Worm (Caenorhabditis elegans) whole organism, mixed stage, embryonic: ENCODE data around the gene K03B8.8.
A peak's percentile ranks its signal among the peaks of the same experiment; 100 is the strongest.

Source experiments
- M03D4.4 ChIP-seq: sonication (generic microtip); optimal IDR thresholded peaks from 2 replicates; lab custom pipeline; 2017; ENCODE audit warnings: mild to moderate bottlenecking, missing genetic modification characterization, missing compliant biosample characterization
- blmp-1 ChIP-seq: fragments of 150-350 bp; optimal IDR thresholded peaks from 2 replicates; lab custom pipeline; 2014; ENCODE audit warnings: missing biosample characterization, missing genetic modification characterization
- ceh-39 ChIP-seq: fragments of 150-350 bp; optimal IDR thresholded peaks from 2 replicates; lab custom pipeline; 2014; ENCODE audit warnings: missing biosample characterization, missing genetic modification characterization
- ceh-43 ChIP-seq: fragments of 200-800 bp; sonication (Bioruptor generic); optimal IDR thresholded peaks from 2 replicates; lab custom pipeline; 2018; ENCODE audit warnings: mild to moderate bottlenecking, missing genetic modification characterization, moderate library complexity, missing compliant biosample characterization
- ceh-83 ChIP-seq: fragments of 200-800 bp; sonication (Bioruptor generic); optimal IDR thresholded peaks from 2 replicates; lab custom pipeline; 2018; ENCODE audit warnings: mild to moderate bottlenecking, missing genetic modification characterization, missing compliant biosample characterization
- ces-1 ChIP-seq: fragments of 150-350 bp; optimal IDR thresholded peaks from 2 replicates; lab custom pipeline; 2014; ENCODE audit warnings: missing biosample characterization, missing genetic modification reagents, missing genetic modification characterization
- drap-1 ChIP-seq: fragments of 200-800 bp; sonication (Bioruptor generic); optimal IDR thresholded peaks from 3 replicates; lab custom pipeline; 2018; ENCODE audit warnings: mild to moderate bottlenecking, missing genetic modification characterization, missing compliant biosample characterization
- elt-1 ChIP-seq: sonication (generic microtip); optimal IDR thresholded peaks from 2 replicates; lab custom pipeline; 2017; ENCODE audit warnings: missing genetic modification characterization, mild to moderate bottlenecking, missing compliant biosample characterization, antibody characterized with exemption, moderate library complexity, borderline replicate concordance; ENCODE audit not compliant: insufficient read depth
- flh-1 ChIP-seq: fragments of 200-800 bp; sonication (Bioruptor generic); optimal IDR thresholded peaks from 2 replicates; lab custom pipeline; 2018; ENCODE audit warnings: mild to moderate bottlenecking, missing genetic modification characterization, moderate library complexity, missing compliant biosample characterization
- lsy-2 ChIP-seq: fragments of 150-350 bp; optimal IDR thresholded peaks from 2 replicates; lab custom pipeline; 2014; ENCODE audit warnings: missing biosample characterization, missing genetic modification characterization
- mab-5 ChIP-seq: fragments of 150-350 bp; optimal IDR thresholded peaks from 2 replicates; lab custom pipeline; 2014; ENCODE audit warnings: missing biosample characterization, missing genetic modification characterization
- mls-2 ChIP-seq: sonication (generic microtip); optimal IDR thresholded peaks from 2 replicates; lab custom pipeline; 2016; ENCODE audit warnings: mild to moderate bottlenecking, missing genetic modification characterization, moderate library complexity, missing compliant biosample characterization
- nhr-12 ChIP-seq: fragments of 150-350 bp; optimal IDR thresholded peaks from 2 replicates; lab custom pipeline; 2014; ENCODE audit warnings: missing biosample characterization, missing genetic modification characterization
- nhr-237 ChIP-seq: fragments of 150-350 bp; optimal IDR thresholded peaks from 2 replicates; lab custom pipeline; 2014; ENCODE audit warnings: missing biosample characterization, missing genetic modification characterization
- sem-2 ChIP-seq: fragments of 200-800 bp; sonication (Bioruptor generic); optimal IDR thresholded peaks from 2 replicates; lab custom pipeline; 2018; ENCODE audit warnings: mild to moderate bottlenecking, missing genetic modification characterization, missing compliant biosample characterization
- sptf-1 ChIP-seq: sonication (generic microtip); optimal IDR thresholded peaks from 2 replicates; lab custom pipeline; 2017; ENCODE audit warnings: mild to moderate bottlenecking, missing genetic modification characterization, moderate library complexity, missing compliant biosample characterization
- tbx-8 ChIP-seq: fragments of 200-800 bp; sonication (Bioruptor generic); optimal IDR thresholded peaks from 2 replicates; lab custom pipeline; 2018; ENCODE audit warnings: mild to moderate bottlenecking, missing genetic modification characterization, moderate library complexity, missing compliant biosample characterization
- unc-120 ChIP-seq: sonication (generic microtip); optimal IDR thresholded peaks from 2 replicates; lab custom pipeline; 2017; ENCODE audit warnings: missing genetic modification characterization, missing compliant biosample characterization; ENCODE audit not compliant: poor library complexity, severe bottlenecking
- zip-8 ChIP-seq: fragments of 150-350 bp; optimal IDR thresholded peaks from 2 replicates; lab custom pipeline; 2014; ENCODE audit warnings: missing biosample characterization, missing genetic modification characterization
- ztf-11 ChIP-seq: fragments of 150-350 bp; optimal IDR thresholded peaks from 2 replicates; lab custom pipeline; 2014; ENCODE audit warnings: missing biosample characterization, missing genetic modification characterization

The K03B8.8 gene

ce11 chrV:11372284-11372878 lies 38.4 kb downstream of the K03B8.8 start:
- no peak for TF ChIP-seq sem-2 (GFP tag; lab: Kevin White, UChicago)
- no peak for TF ChIP-seq elt-1 (tag; lab: Kevin White, UChicago)
- TF ChIP-seq ces-1 (GFP tag; lab: Kevin White, UChicago): peak; percentile 73
- TF ChIP-seq ceh-43 (GFP tag; lab: Kevin White, UChicago): no peak
- no peak for TF ChIP-seq sptf-1 (tag; lab: Kevin White, UChicago)
- TF ChIP-seq ceh-83 (GFP tag; lab: Kevin White, UChicago): no peak

DNA sequence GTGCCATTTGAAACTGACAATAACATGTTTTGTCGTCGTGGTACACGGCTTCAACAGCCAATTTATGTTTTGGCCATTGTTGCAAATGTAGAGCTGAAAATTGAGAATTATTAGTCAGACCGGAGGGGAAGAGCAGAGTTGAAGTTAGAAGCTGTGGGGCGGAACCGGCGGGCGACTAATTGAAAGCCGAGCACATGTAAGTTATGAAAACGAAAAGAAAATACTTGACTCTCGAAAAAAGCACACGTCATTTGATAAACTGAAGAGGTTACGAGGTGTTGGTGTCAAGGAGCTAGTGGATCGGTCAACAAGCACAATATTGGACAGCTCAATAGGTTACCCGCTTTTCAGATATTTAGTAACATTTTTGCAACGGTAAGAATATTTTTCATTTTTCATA lies 44.7 kb downstream of the K03B8.8 start, which contains the start of gene dop-5:
Gene dop-5 (minus strand): TSS at position 101 of the 400 bp plus-strand sequence.
- TF ChIP-seq lsy-2 (tag; lab: Kevin White, UChicago) (no peak), nhr-237 (tag; lab: Kevin White, UChicago) (no peak), unc-120 (tag; lab: Kevin White, UChicago) (no peak), M03D4.4 (tag; lab: Kevin White, UChicago) (no peak), tbx-8 (no peak), drap-1 (GFP tag; lab: Kevin White, UChicago) (no peak), ztf-11 (tag; lab: Kevin White, UChicago) (no peak), ceh-83 (GFP tag; lab: Kevin White, UChicago) (no peak), mls-2 (tag; lab: Kevin White, UChicago) (no peak), elt-1 (tag; lab: Kevin White, UChicago) (no peak), ceh-43 (GFP tag; lab: Kevin White, UChicago) (no peak)

ce11 chrV:11363575-11363974 lies 47.2 kb downstream of the K03B8.8 start:
- no peak for TF ChIP-seq blmp-1 (tag; lab: Kevin White, UChicago)
- no peak for TF ChIP-seq ces-1 (GFP tag; lab: Kevin White, UChicago)
- no peak for TF ChIP-seq zip-8
- no peak for TF ChIP-seq ceh-39 (tag; lab: Kevin White, UChicago)
- no peak for TF ChIP-seq lsy-2 (tag; lab: Kevin White, UChicago)
- no peak for TF ChIP-seq mab-5 (tag; lab: Kevin White, UChicago)
- TF ChIP-seq ceh-83 (GFP tag; lab: Kevin White, UChicago): no peak
- no peak for TF ChIP-seq flh-1 (GFP tag; lab: Kevin White, UChicago)
- no peak for TF ChIP-seq drap-1 (GFP tag; lab: Kevin White, UChicago)
- no peak for TF ChIP-seq nhr-12 (tag; lab: Kevin White, UChicago)
- no peak for TF ChIP-seq tbx-8
